Worm (Caenorhabditis elegans): ENCODE measurements around the gene clec-57.

ce11 chrV:14519268-14519667 lies 50.2 kb downstream of the clec-57 start, which contains the start of gene R02D5.8:
- TF ChIP-seq aly-2 (tag; optimal IDR thresholded peaks at IDR 0.05) (no peak), snpc-4 (tag; optimal IDR thresholded peaks at IDR 0.05) (no peak), nhr-10 (tag; optimal IDR thresholded peaks at IDR 0.05) (no peak), nhr-12 (tag; optimal IDR thresholded peaks at IDR 0.05) (no peak), fos-1 (tag; optimal IDR thresholded peaks at IDR 0.05) (no peak), ceh-16 (tag; optimal IDR thresholded peaks at IDR 0.05) (no peak), blmp-1 (tag; optimal IDR thresholded peaks at IDR 0.05; ENCODE audit: insufficient read depth) (no peak), R02D3.7 (tag; optimal IDR thresholded peaks at IDR 0.05) (no peak), ZK546.5 (tag; optimal IDR thresholded peaks at IDR 0.05) (no peak), ztf-1 (GFP tag; conservative IDR thresholded peaks at IDR 0.05) (no peak), ztf-11 (tag; optimal IDR thresholded peaks at IDR 0.05) (no peak), ztf-4 (tag; optimal IDR thresholded peaks at IDR 0.05) (no peak)
